Fruit fly (Drosophila melanogaster) S2 (cell line): ENCODE data around the gene trus.

Experiments used
- CG8478 ChIP-seq: fragments of >200 bp; optimal IDR thresholded peaks from 2 replicates; lab custom pipeline; 2018
- CTCF ChIP-seq, 2 experiments: fragments of >200 bp; optimal IDR thresholded peaks; 2 replicates each; lab custom pipeline; 2018

DNA sequence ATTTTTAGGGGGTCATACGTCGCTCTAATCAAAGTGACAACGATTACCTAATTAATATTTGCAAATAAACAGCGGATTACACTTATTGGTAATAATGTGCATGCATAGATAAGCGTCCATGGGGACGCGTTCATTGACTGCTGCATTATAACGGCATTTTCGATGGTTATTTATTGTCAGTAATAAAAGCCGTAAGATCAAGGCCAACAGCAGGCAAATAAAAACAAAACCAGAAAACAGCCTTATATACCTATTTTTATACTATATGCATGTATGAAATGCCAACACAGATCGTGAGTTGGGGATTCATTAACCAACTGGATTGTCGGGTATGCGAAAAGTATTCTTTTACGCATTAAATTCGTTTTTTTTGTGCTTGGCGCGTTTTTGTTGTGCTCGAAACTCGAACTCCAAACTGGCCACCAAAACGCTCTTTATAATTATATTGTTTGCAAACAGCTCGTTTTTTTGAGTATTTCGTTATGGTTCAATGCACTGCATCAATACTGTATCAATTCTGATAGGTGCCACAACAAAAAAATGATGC lies 5.6 kb upstream of the trus start:
- TF ChIP-seq CG8478 (lab: Kevin White, UChicago) (no peak), CTCF (optimal IDR thresholded peaks at IDR 0.05; lab: Kevin White, UChicago) (no peak)
